Fruit fly (Drosophila melanogaster): Measurements from ENCODE around the gene Tom70.

DNA sequence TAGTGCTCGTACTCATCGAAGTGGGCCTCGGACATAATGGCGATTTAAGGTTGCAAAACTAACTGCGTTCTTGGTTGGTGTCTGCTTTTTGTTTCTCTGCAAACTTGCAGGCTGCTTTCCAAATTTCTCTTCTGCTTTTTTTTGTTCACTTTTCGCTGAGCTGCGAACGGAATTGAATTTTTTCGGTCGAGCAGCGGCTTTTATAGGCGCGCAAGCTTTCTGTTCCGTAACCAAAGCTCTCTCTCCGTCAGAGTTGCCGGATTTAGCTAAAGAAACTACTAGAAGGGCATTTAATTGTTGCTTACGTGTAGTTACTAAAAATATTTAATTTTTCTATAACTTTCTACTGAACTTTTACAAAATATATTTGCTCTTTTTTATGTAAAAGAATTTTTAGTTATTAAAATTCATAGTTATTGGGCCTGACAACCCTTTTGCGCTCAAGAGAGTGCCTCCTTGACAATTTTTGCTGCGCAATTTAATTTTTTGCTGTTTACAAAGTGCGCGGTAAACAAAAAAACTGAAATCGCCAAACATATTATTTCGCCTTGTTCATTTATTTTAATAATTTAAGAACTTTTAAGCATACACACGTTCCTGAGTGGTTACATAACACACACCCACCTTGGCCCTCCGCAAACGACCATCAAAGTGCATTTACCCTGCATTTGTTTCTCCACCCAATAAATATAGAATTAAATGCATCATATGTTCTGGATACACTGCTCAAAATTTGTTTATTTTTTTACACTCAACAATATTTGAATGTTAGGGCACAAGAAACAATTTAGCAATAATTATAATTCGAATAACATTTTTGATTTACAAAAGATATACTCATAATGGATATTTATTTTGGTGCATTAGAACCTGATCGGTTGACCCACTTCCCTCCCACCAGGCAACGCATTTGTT, 7.9 kb upstream of the Tom70 start, which contains the start of gene CG6770:
- TF ChIP-seq CG8478 (optimal IDR thresholded peaks at IDR 0.05) (no peak), pan (optimal IDR thresholded peaks at IDR 0.05) (no peak)
